Fruit fly (Drosophila melanogaster) whole organism, embryonic: Measurements from ENCODE around the gene CG14567.

Experiments used
- Adf1 ChIP-seq: fragments of 200-800 bp; sonication (Bioruptor generic); IDR thresholded peaks from 2 replicates; pipeline ENCODE4 v1.3.6; 2022; ENCODE audit warnings: missing biosample characterization, missing genetic modification characterization
- Awh ChIP-seq: fragments of 200-800 bp; sonication (Bioruptor generic); IDR thresholded peaks from 2 replicates; pipeline ENCODE4, ENCODE4 v1.3.6; 2022; ENCODE audit warnings: missing biosample characterization, missing genetic modification characterization
- Blimp-1 ChIP-seq: fragments of 200-800 bp; sonication (Bioruptor generic); optimal IDR thresholded peaks from 3 replicates; lab custom pipeline; 2018; ENCODE audit warnings: missing biosample characterization, missing genetic modification characterization, mild to moderate bottlenecking, moderate library complexity, missing genetic modification reagents
- CG11696 ChIP-seq: fragments of 200-800 bp; sonication (Bioruptor generic); IDR thresholded peaks from 2 replicates; pipeline ENCODE4 v1.3.6; 2022; ENCODE audit warnings: missing biosample characterization, missing genetic modification characterization
- CG12071 ChIP-seq: fragments of 200-800 bp; sonication (Bioruptor generic); optimal IDR thresholded peaks from 3 replicates; lab custom pipeline; 2018; ENCODE audit warnings: missing biosample characterization, mild to moderate bottlenecking, missing genetic modification characterization
- CG14710 ChIP-seq: fragments of 200-800 bp; sonication (Bioruptor generic); optimal IDR thresholded peaks from 3 replicates; lab custom pipeline; 2019; ENCODE audit warnings: missing biosample characterization, mild to moderate bottlenecking, missing genetic modification characterization, moderate library complexity
- CG16815 ChIP-seq: fragments of 200-800 bp; sonication (Bioruptor generic); optimal IDR thresholded peaks from 3 replicates; lab custom pipeline; 2017; ENCODE audit warnings: missing biosample characterization, mild to moderate bottlenecking, missing genetic modification characterization
- CG17359 ChIP-seq: fragments of 200-800 bp; sonication (Bioruptor generic); optimal IDR thresholded peaks from 3 replicates; lab custom pipeline; 2018; ENCODE audit warnings: missing biosample characterization, mild to moderate bottlenecking, missing genetic modification characterization, moderate library complexity
- CG17361 ChIP-seq: fragments of 200-800 bp; sonication (Bioruptor generic); IDR thresholded peaks from 3 replicates; pipeline ENCODE4 v1.3.6; 2022; ENCODE audit warnings: missing biosample characterization, missing genetic modification characterization
- CG17568 ChIP-seq: fragments of 200-800 bp; sonication (Bioruptor generic); optimal IDR thresholded peaks from 2 replicates; lab custom pipeline; 2018; ENCODE audit warnings: missing biosample characterization, mild to moderate bottlenecking, missing genetic modification characterization, moderate library complexity
- CG17802 ChIP-seq: fragments of 200-800 bp; sonication (Bioruptor generic); optimal IDR thresholded peaks from 2 replicates; lab custom pipeline; 2018; ENCODE audit warnings: missing biosample characterization, mild to moderate bottlenecking, missing genetic modification characterization, moderate library complexity
- CG31365 ChIP-seq: fragments of 200-800 bp; sonication (Bioruptor generic); optimal IDR thresholded peaks from 2 replicates; lab custom pipeline; 2018; ENCODE audit warnings: missing biosample characterization, mild to moderate bottlenecking, missing genetic modification characterization
- CG32772 ChIP-seq: fragments of 200-800 bp; sonication (Bioruptor generic); IDR thresholded peaks from 2 replicates; pipeline ENCODE4 v1.3.6; 2022; ENCODE audit warnings: missing biosample characterization, missing genetic modification characterization
- CG4424 ChIP-seq: fragments of 200-800 bp; sonication (Bioruptor generic); optimal IDR thresholded peaks from 3 replicates; lab custom pipeline; 2016; ENCODE audit warnings: missing biosample characterization, missing genetic modification characterization
- CG5180 ChIP-seq: fragments of 200-800 bp; sonication (Bioruptor generic); optimal IDR thresholded peaks from 3 replicates; lab custom pipeline; 2017; ENCODE audit warnings: missing biosample characterization, missing genetic modification characterization, mild to moderate bottlenecking, moderate library complexity, missing genetic modification reagents
- CG6175 ChIP-seq: fragments of 200-800 bp; sonication (Bioruptor generic); IDR thresholded peaks from 3 replicates; pipeline ENCODE4 v1.3.6; 2022; ENCODE audit warnings: missing biosample characterization, missing genetic modification characterization
- CG6254 ChIP-seq: fragments of 200-800 bp; sonication (Bioruptor generic); optimal IDR thresholded peaks from 3 replicates; lab custom pipeline; 2017; ENCODE audit warnings: mild to moderate bottlenecking, missing biosample characterization, missing genetic modification reagents, missing genetic modification characterization
- CG7745 ChIP-seq: fragments of 200-800 bp; sonication (Bioruptor generic); optimal IDR thresholded peaks from 2 replicates; lab custom pipeline; 2018; ENCODE audit warnings: missing biosample characterization, mild to moderate bottlenecking, missing genetic modification characterization, moderate library complexity
- CG7786 ChIP-seq: fragments of 200-800 bp; sonication (Bioruptor generic); optimal IDR thresholded peaks from 2 replicates; lab custom pipeline; 2016; ENCODE audit warnings: missing biosample characterization, missing genetic modification characterization
- CG8359 ChIP-seq: fragments of 200-800 bp; sonication (Bioruptor generic); optimal IDR thresholded peaks from 2 replicates; lab custom pipeline; 2017; ENCODE audit warnings: missing biosample characterization, mild to moderate bottlenecking, missing genetic modification characterization, borderline replicate concordance
- CG9876 ChIP-seq: fragments of 200-800 bp; sonication (Bioruptor generic); optimal IDR thresholded peaks from 2 replicates; lab custom pipeline; 2016; ENCODE audit warnings: missing biosample characterization, missing genetic modification characterization
- CrebB ChIP-seq: fragments of 200-800 bp; sonication (Bioruptor generic); optimal IDR thresholded peaks from 3 replicates; lab custom pipeline; 2018; ENCODE audit warnings: missing biosample characterization, mild to moderate bottlenecking, missing genetic modification characterization
- Dbx ChIP-seq: fragments of 200-800 bp; sonication (Bioruptor generic); IDR thresholded peaks from 3 replicates; pipeline ENCODE4 v1.3.6; 2022; ENCODE audit warnings: missing biosample characterization, missing genetic modification characterization
- Deaf1 ChIP-seq: fragments of 200-800 bp; optimal IDR thresholded peaks from 3 replicates; lab custom pipeline; 2019; ENCODE audit warnings: missing biosample characterization, mild to moderate bottlenecking, missing genetic modification characterization, moderate library complexity
- E2f2 ChIP-seq: fragments of 200-800 bp; sonication (Bioruptor generic); IDR thresholded peaks from 2 replicates; pipeline ENCODE4 v1.3.6; 2022; ENCODE audit warnings: missing biosample characterization, missing genetic modification characterization
- HLH3B ChIP-seq: fragments of 200-800 bp; sonication (Bioruptor generic); IDR thresholded peaks from 2 replicates; pipeline ENCODE4 v1.3.6; 2022; ENCODE audit warnings: missing biosample characterization, missing genetic modification characterization
- Hr3 ChIP-seq: fragments of 200-800 bp; sonication (Bioruptor generic); optimal IDR thresholded peaks from 3 replicates; lab custom pipeline; 2016; ENCODE audit warnings: missing biosample characterization, missing genetic modification characterization
- Hr78 ChIP-seq, 2 experiments: fragments of 200-800 bp in 1 of 2; fragments of >200 bp in 1 of 2; sonication (Bioruptor generic) in 1 of 2; optimal IDR thresholded peaks; 2 replicates each; lab custom pipeline; 2017 to 2019; ENCODE audit warnings: missing biosample characterization in 2 of 2, missing genetic modification characterization in 2 of 2, mild to moderate bottlenecking in 1 of 2, moderate library complexity in 1 of 2
- Lhr ChIP-seq: fragments of 200-800 bp; sonication (Bioruptor generic); optimal IDR thresholded peaks from 3 replicates; lab custom pipeline; 2017; ENCODE audit warnings: mild to moderate bottlenecking, missing biosample characterization, missing genetic modification reagents, missing genetic modification characterization
- Lpt ChIP-seq: fragments of >200 bp; optimal IDR thresholded peaks from 2 replicates; lab custom pipeline; 2018; ENCODE audit warnings: missing biosample characterization, missing genetic modification characterization
- PHDP ChIP-seq: fragments of 200-800 bp; sonication (Bioruptor generic); optimal IDR thresholded peaks from 3 replicates; lab custom pipeline; 2018; ENCODE audit warnings: missing biosample characterization, mild to moderate bottlenecking, missing genetic modification characterization, moderate library complexity
- Ravus ChIP-seq: fragments of 200-800 bp; sonication (Bioruptor generic); IDR thresholded peaks from 2 replicates; pipeline ENCODE4 v1.3.6; 2022; ENCODE audit warnings: missing biosample characterization, missing genetic modification characterization
- Rfx ChIP-seq: fragments of 200-800 bp; sonication (Bioruptor generic); IDR thresholded peaks from 2 replicates; pipeline ENCODE4 v1.3.6; 2022; ENCODE audit warnings: missing biosample characterization, missing genetic modification characterization
- Side ChIP-seq: fragments of 200-800 bp; sonication (Bioruptor generic); optimal IDR thresholded peaks from 2 replicates; lab custom pipeline; 2016; ENCODE audit warnings: missing biosample characterization, missing genetic modification characterization
- cato ChIP-seq: fragments of 200-800 bp; sonication (Bioruptor generic); optimal IDR thresholded peaks from 2 replicates; lab custom pipeline; 2016; ENCODE audit warnings: missing biosample characterization, missing genetic modification characterization, borderline replicate concordance
- dm ChIP-seq: fragments of 200-800 bp; sonication (Bioruptor generic); optimal IDR thresholded peaks from 3 replicates; lab custom pipeline; 2016; ENCODE audit warnings: missing biosample characterization, missing genetic modification characterization
- ems ChIP-seq: fragments of 200-800 bp; sonication (Bioruptor generic); optimal IDR thresholded peaks from 3 replicates; lab custom pipeline; 2016; ENCODE audit warnings: missing biosample characterization, missing genetic modification characterization
- gcm2 ChIP-seq: fragments of 200-800 bp; sonication (Bioruptor generic); optimal IDR thresholded peaks from 2 replicates; lab custom pipeline; 2016; ENCODE audit warnings: missing biosample characterization, missing genetic modification characterization
- kah ChIP-seq: fragments of 200-800 bp; sonication (Bioruptor generic); optimal IDR thresholded peaks from 2 replicates; lab custom pipeline; 2018; ENCODE audit warnings: missing biosample characterization, mild to moderate bottlenecking, missing genetic modification characterization
- nerfin-1 ChIP-seq: fragments of 200-800 bp; sonication (Bioruptor generic); optimal IDR thresholded peaks from 3 replicates; lab custom pipeline; 2019; ENCODE audit warnings: missing biosample characterization, mild to moderate bottlenecking, missing genetic modification characterization, moderate library complexity
- otp ChIP-seq: fragments of 200-800 bp; sonication (Bioruptor generic); IDR thresholded peaks from 3 replicates; pipeline ENCODE4, ENCODE4 v1.3.6; 2022; ENCODE audit warnings: missing biosample characterization, missing genetic modification characterization
- pfk ChIP-seq: fragments of 200-800 bp; sonication (Bioruptor generic); optimal IDR thresholded peaks from 2 replicates; lab custom pipeline; 2018; ENCODE audit warnings: missing biosample characterization, mild to moderate bottlenecking, missing genetic modification characterization, moderate library complexity
- phol ChIP-seq: fragments of 200-800 bp; sonication (Bioruptor generic); optimal IDR thresholded peaks from 3 replicates; lab custom pipeline; 2018; ENCODE audit warnings: missing biosample characterization, mild to moderate bottlenecking, missing genetic modification characterization, moderate library complexity
- sens ChIP-seq: fragments of 200-800 bp; sonication (Bioruptor generic); peaks from one replicate; lab custom pipeline; 2016; ENCODE audit warnings: missing biosample characterization, missing genetic modification characterization
- sisA ChIP-seq: fragments of 200-800 bp; sonication (Bioruptor generic); IDR thresholded peaks from 2 replicates; pipeline ENCODE4 v1.3.6; 2022; ENCODE audit warnings: missing biosample characterization, missing genetic modification characterization
- tup ChIP-seq: fragments of 200-800 bp; sonication (Bioruptor generic); optimal IDR thresholded peaks from 2 replicates; lab custom pipeline; 2016; ENCODE audit warnings: missing biosample characterization, mild to moderate bottlenecking, missing genetic modification characterization, moderate library complexity
- tx ChIP-seq: fragments of 200-800 bp; sonication (Bioruptor generic); optimal IDR thresholded peaks from 2 replicates; lab custom pipeline; 2016; ENCODE audit warnings: missing biosample characterization, missing genetic modification characterization
- usp ChIP-seq: fragments of >200 bp; optimal IDR thresholded peaks from 2 replicates; lab custom pipeline; 2017; ENCODE audit warnings: missing biosample characterization, missing genetic modification characterization
- zfh1 ChIP-seq: fragments of 200-800 bp; sonication (Bioruptor generic); IDR thresholded peaks from 3 replicates; pipeline ENCODE4 v1.3.6; 2022; ENCODE audit warnings: missing biosample characterization, missing genetic modification characterization

The CG14567 gene

DNA sequence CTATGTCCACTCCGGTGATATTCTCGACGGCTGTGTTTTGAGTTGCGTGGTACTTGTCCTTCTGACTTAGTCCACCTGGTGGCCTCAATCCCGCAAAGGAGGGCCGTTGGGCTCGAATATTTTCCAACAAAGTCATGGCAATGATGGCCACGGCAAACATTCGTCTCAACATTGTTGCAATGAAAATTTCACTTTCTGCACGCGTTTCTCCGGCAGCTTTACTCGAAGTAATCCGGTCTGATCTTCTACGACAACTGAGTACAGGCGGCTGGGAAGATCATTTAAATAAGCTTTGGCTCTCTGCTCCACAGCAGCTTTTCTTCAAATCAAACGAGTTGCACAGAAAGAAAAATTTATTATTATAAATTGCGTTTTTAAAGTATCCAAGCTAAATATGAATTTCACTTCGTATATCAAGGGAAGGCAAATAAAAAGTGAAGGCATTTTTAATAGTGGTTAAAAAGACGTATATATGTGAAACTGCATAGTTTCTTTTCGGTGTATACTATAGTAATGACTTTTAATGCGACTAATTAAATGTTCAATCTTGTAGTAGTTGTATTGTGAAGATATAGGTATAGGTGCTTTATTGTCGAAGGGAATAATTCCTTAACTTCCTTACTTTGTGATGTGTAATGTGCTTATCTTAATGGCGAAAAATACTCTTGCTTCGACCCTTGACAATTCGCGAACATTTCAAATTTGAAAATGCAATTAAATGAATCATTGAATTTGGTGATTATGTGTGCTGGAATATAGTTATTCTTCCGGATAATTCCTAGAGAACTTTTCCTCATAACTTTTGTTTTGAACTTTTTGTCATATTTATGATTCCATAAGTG, at the start of gene CG14567 (continued):
- TF ChIP-seq CG31365 (tag; lab: Kevin White, UChicago) (no peak), CG7745 (tag; lab: Kevin White, UChicago) (no peak), CG9876 (GFP tag; lab: Kevin White, UChicago) (no peak), gcm2 (GFP tag; lab: Kevin White, UChicago) (no peak), CG4424 (GFP tag; lab: Kevin White, UChicago) (peak; percentile 21), CG32772 (GFP tag; lab: Robert Waterston, UW) (peak; percentile 51; the same call in 1 of the 2 replicates), zfh1 (GFP tag; lab: Robert Waterston, UW) (peak; percentile 43; the same call in 2 of the 3 replicates), Blimp-1 (GFP tag; lab: Kevin White, UChicago) (peak; percentile 51), CrebB (no peak), CG17802 (tag; lab: Kevin White, UChicago) (no peak), CG7786 (GFP tag; lab: Kevin White, UChicago) (no peak), Deaf1 (tag; lab: Kevin White, UChicago) (no peak), E2f2 (GFP tag; lab: Robert Waterston, UW) (no peak), tup (GFP tag; lab: Kevin White, UChicago) (no peak), usp (GFP tag; lab: Kevin White, UChicago) (no peak), sisA (GFP tag; lab: Robert Waterston, UW) (peak; percentile 22; the same call in 1 of the 2 replicates), cato (GFP tag; lab: Kevin White, UChicago) (no peak), Rfx (GFP tag; lab: Robert Waterston, UW) (peak; percentile 43; the same call in 1 of the 2 replicates), CG8359 (no peak), dm (GFP tag; lab: Kevin White, UChicago) (no peak), HLH3B (GFP tag; lab: Robert Waterston, UW) (peak; percentile 55), CG6175 (GFP tag; lab: Robert Waterston, UW) (no peak), pfk (GFP tag; lab: Kevin White, UChicago) (no peak), CG12071 (GFP tag; lab: Kevin White, UChicago) (no peak), CG5180 (no peak), CG16815 (GFP tag; lab: Kevin White, UChicago) (no peak), phol (tag; lab: Kevin White, UChicago) (peak; percentile 41), Lpt (GFP tag; lab: Kevin White, UChicago) (no peak), Hr3 (no peak), Hr78 (GFP tag; optimal IDR thresholded peaks at IDR 0.05; lab: Kevin White, UChicago) (no peak), CG6254 (GFP tag; lab: Kevin White, UChicago) (no peak), Ravus (GFP tag; lab: Robert Waterston, UW) (no peak), tx (GFP tag; lab: Kevin White, UChicago) (no peak), kah (GFP tag; lab: Kevin White, UChicago) (no peak), CG17361 (GFP tag; lab: Robert Waterston, UW) (0 out of 3 replicates have a peak, but pooled peaks have one; percentile 10), ems (GFP tag; lab: Kevin White, UChicago) (no peak), otp (GFP tag; lab: Robert Waterston, UW) (no peak), Side (no peak), Lhr (GFP tag; lab: Kevin White, UChicago) (no peak), CG14710 (no peak), CG17568 (GFP tag; lab: Kevin White, UChicago) (no peak), Adf1 (GFP tag; lab: Robert Waterston, UW) (no peak), sens (GFP tag; lab: Kevin White, UChicago) (peak; percentile 75), Dbx (no peak), CG17359 (tag; lab: Kevin White, UChicago) (no peak), PHDP (peak; percentile 36), CG11696 (GFP tag; lab: Robert Waterston, UW) (no peak), Awh (GFP tag; lab: Robert Waterston, UW) (0 out of 2 replicates have a peak, but pooled peaks have one; percentile 9), nerfin-1 (tag; lab: Kevin White, UChicago) (no peak)
